Fruit fly (Drosophila melanogaster) whole organism, embryonic: Measurements from ENCODE around the gene Cip4.
A peak's percentile ranks its signal among the peaks of the same experiment; 100 is the strongest.

Experiments used
- ATbp ChIP-seq: fragments of 200-800 bp; sonication (Bioruptor generic); optimal IDR thresholded peaks from 2 replicates; lab custom pipeline; 2017; ENCODE audit warnings: missing biosample characterization, mild to moderate bottlenecking, missing genetic modification characterization, missing genetic modification reagents
- Blimp-1 ChIP-seq: fragments of 200-800 bp; sonication (Bioruptor generic); optimal IDR thresholded peaks from 3 replicates; lab custom pipeline; 2018; ENCODE audit warnings: missing biosample characterization, missing genetic modification characterization, mild to moderate bottlenecking, moderate library complexity, missing genetic modification reagents
- CG10147 ChIP-seq: fragments of 200-800 bp; sonication (Bioruptor generic); optimal IDR thresholded peaks from 2 replicates; lab custom pipeline; 2019; ENCODE audit warnings: missing biosample characterization, mild to moderate bottlenecking, missing genetic modification characterization, moderate library complexity
- CG10366 ChIP-seq: fragments of 200-800 bp; sonication (Bioruptor generic); IDR thresholded peaks from 2 replicates; pipeline ENCODE4 v1.3.6; 2022; ENCODE audit warnings: missing biosample characterization, missing genetic modification characterization
- CG10979 ChIP-seq: fragments of 200-800 bp; sonication (Bioruptor generic); optimal IDR thresholded peaks from 2 replicates; lab custom pipeline; 2018; ENCODE audit warnings: missing biosample characterization, mild to moderate bottlenecking, missing genetic modification characterization, moderate library complexity
- CG11085 ChIP-seq: fragments of 200-800 bp; sonication (Bioruptor generic); IDR thresholded peaks from 2 replicates; pipeline ENCODE4 v1.3.6; 2022; ENCODE audit warnings: missing biosample characterization, missing genetic modification characterization
- CG11504 ChIP-seq: fragments of 200-800 bp; sonication (Bioruptor generic); optimal IDR thresholded peaks from 3 replicates; lab custom pipeline; 2019; ENCODE audit warnings: missing biosample characterization, mild to moderate bottlenecking, missing genetic modification characterization, moderate library complexity
- CG11696 ChIP-seq: fragments of 200-800 bp; sonication (Bioruptor generic); IDR thresholded peaks from 2 replicates; pipeline ENCODE4 v1.3.6; 2022; ENCODE audit warnings: missing biosample characterization, missing genetic modification characterization
- CG12391 ChIP-seq: fragments of 200-800 bp; sonication (Bioruptor generic); optimal IDR thresholded peaks from 3 replicates; lab custom pipeline; 2018; ENCODE audit warnings: missing biosample characterization, mild to moderate bottlenecking, missing genetic modification characterization, moderate library complexity
- CG1529 ChIP-seq: fragments of 200-800 bp; sonication (Bioruptor generic); optimal IDR thresholded peaks from 3 replicates; lab custom pipeline; 2018; ENCODE audit warnings: missing biosample characterization, missing genetic modification characterization
- CG15601 ChIP-seq: fragments of 200-800 bp; sonication (Bioruptor generic); optimal IDR thresholded peaks from 3 replicates; lab custom pipeline; 2019; ENCODE audit warnings: missing biosample characterization, mild to moderate bottlenecking, missing genetic modification characterization, moderate library complexity
- CG17328 ChIP-seq: fragments of 200-800 bp; sonication (Bioruptor generic); IDR thresholded peaks from 2 replicates; pipeline ENCODE4 v1.3.6; 2022; ENCODE audit warnings: missing biosample characterization, missing genetic modification characterization
- CG17361 ChIP-seq: fragments of 200-800 bp; sonication (Bioruptor generic); IDR thresholded peaks from 3 replicates; pipeline ENCODE4 v1.3.6; 2022; ENCODE audit warnings: missing biosample characterization, missing genetic modification characterization
- CG18262 ChIP-seq: fragments of 200-800 bp; optimal IDR thresholded peaks from 3 replicates; lab custom pipeline; 2019; ENCODE audit warnings: missing biosample characterization, mild to moderate bottlenecking, missing genetic modification characterization, moderate library complexity
- CG18599 ChIP-seq: fragments of 200-800 bp; sonication (Bioruptor generic); optimal IDR thresholded peaks from 3 replicates; lab custom pipeline; 2017; ENCODE audit warnings: missing biosample characterization, missing genetic modification characterization, mild to moderate bottlenecking, moderate library complexity, missing genetic modification reagents
- CG2712 ChIP-seq: fragments of 200-800 bp; optimal IDR thresholded peaks from 3 replicates; lab custom pipeline; 2019; ENCODE audit warnings: missing biosample characterization, mild to moderate bottlenecking, missing genetic modification characterization, moderate library complexity
- CG2875 ChIP-seq: fragments of 200-800 bp; sonication (Bioruptor generic); optimal IDR thresholded peaks from 2 replicates; lab custom pipeline; 2017; ENCODE audit warnings: missing biosample characterization, mild to moderate bottlenecking, missing genetic modification characterization, missing genetic modification reagents
- CG43689 ChIP-seq: fragments of 200-800 bp; sonication (Bioruptor generic); IDR thresholded peaks from 2 replicates; pipeline ENCODE4 v1.3.6; 2022; ENCODE audit warnings: missing biosample characterization, missing genetic modification characterization
- CG4404 ChIP-seq: fragments of 200-800 bp; sonication (Bioruptor generic); IDR thresholded peaks from 2 replicates; pipeline ENCODE4 v1.3.6; 2022; ENCODE audit warnings: missing biosample characterization, missing genetic modification characterization
- CG6689 ChIP-seq: fragments of 200-800 bp; sonication (Bioruptor generic); IDR thresholded peaks from 2 replicates; pipeline ENCODE4 v1.3.6; 2022; ENCODE audit warnings: missing biosample characterization, missing genetic modification characterization
- CG7839 ChIP-seq: fragments of 200-800 bp; sonication (Bioruptor generic); optimal IDR thresholded peaks from 3 replicates; lab custom pipeline; 2018; ENCODE audit warnings: missing biosample characterization, mild to moderate bottlenecking, missing genetic modification characterization, moderate library complexity
- CG8924 ChIP-seq: fragments of 200-800 bp; optimal IDR thresholded peaks from 3 replicates; lab custom pipeline; 2019; ENCODE audit warnings: missing biosample characterization, mild to moderate bottlenecking, missing genetic modification characterization, moderate library complexity
- CG9797 ChIP-seq: fragments of 200-800 bp; sonication (Bioruptor generic); optimal IDR thresholded peaks from 3 replicates; lab custom pipeline; 2018; ENCODE audit warnings: missing biosample characterization, mild to moderate bottlenecking, missing genetic modification characterization
- Eip74EF ChIP-seq, 2 experiments: fragments of 200-800 bp in 1 of 2; fragments of >200 bp in 1 of 2; sonication (Bioruptor generic) in 1 of 2; optimal IDR thresholded peaks; 2 replicates each; lab custom pipeline; 2017 to 2019; ENCODE audit warnings: missing biosample characterization in 2 of 2, missing genetic modification characterization in 2 of 2, mild to moderate bottlenecking in 1 of 2, moderate library complexity in 1 of 2
- Gsc ChIP-seq: fragments of 200-800 bp; sonication (Bioruptor generic); IDR thresholded peaks from 2 replicates; pipeline ENCODE4 v1.3.6; 2022; ENCODE audit warnings: missing biosample characterization, missing genetic modification characterization
- H15 ChIP-seq: fragments of 200-800 bp; sonication (Bioruptor generic); IDR thresholded peaks from 3 replicates; pipeline ENCODE4 v1.3.6; 2022; ENCODE audit warnings: missing biosample characterization, missing genetic modification characterization
- HLH54F ChIP-seq: fragments of 200-800 bp; sonication (Bioruptor generic); optimal IDR thresholded peaks from 3 replicates; lab custom pipeline; 2016; ENCODE audit warnings: missing biosample characterization, missing genetic modification characterization
- Hr78 ChIP-seq, 2 experiments: fragments of 200-800 bp in 1 of 2; fragments of >200 bp in 1 of 2; sonication (Bioruptor generic) in 1 of 2; optimal IDR thresholded peaks; 2 replicates each; lab custom pipeline; 2017 to 2019; ENCODE audit warnings: missing biosample characterization in 2 of 2, missing genetic modification characterization in 2 of 2, mild to moderate bottlenecking in 1 of 2, moderate library complexity in 1 of 2
- Lhr ChIP-seq: fragments of 200-800 bp; sonication (Bioruptor generic); optimal IDR thresholded peaks from 3 replicates; lab custom pipeline; 2017; ENCODE audit warnings: mild to moderate bottlenecking, missing biosample characterization, missing genetic modification reagents, missing genetic modification characterization
- Nf-YB ChIP-seq: fragments of 200-800 bp; sonication (Bioruptor generic); optimal IDR thresholded peaks from 3 replicates; lab custom pipeline; 2019; ENCODE audit warnings: missing biosample characterization, mild to moderate bottlenecking, missing genetic modification characterization, moderate library complexity
- Rx ChIP-seq: fragments of 200-800 bp; sonication (Bioruptor generic); IDR thresholded peaks from 2 replicates; pipeline ENCODE4 v1.3.6; 2022; ENCODE audit warnings: missing biosample characterization, missing genetic modification characterization
- Xrp1 ChIP-seq: fragments of 200-800 bp; sonication (Bioruptor generic); IDR thresholded peaks from 2 replicates; pipeline ENCODE4 v1.3.6; 2022; ENCODE audit warnings: missing biosample characterization, missing genetic modification characterization
- bsh ChIP-seq, 2 experiments: fragments of 200-800 bp; sonication (Bioruptor generic); optimal IDR thresholded peaks; 2 replicates each; lab custom pipeline; 2017 to 2018; ENCODE audit warnings: mild to moderate bottlenecking in 2 of 2, missing biosample characterization in 2 of 2, missing genetic modification characterization in 2 of 2, moderate library complexity in 1 of 2
- cato ChIP-seq: fragments of 200-800 bp; sonication (Bioruptor generic); optimal IDR thresholded peaks from 2 replicates; lab custom pipeline; 2016; ENCODE audit warnings: missing biosample characterization, missing genetic modification characterization, borderline replicate concordance
- croc ChIP-seq: fragments of 200-800 bp; sonication (Bioruptor generic); conservative IDR thresholded peaks from 3 replicates; pipeline ENCODE4 v1.3.6; 2022; ENCODE audit warnings: missing biosample characterization, missing genetic modification characterization
- dmrt11E ChIP-seq: fragments of 200-800 bp; sonication (Bioruptor generic); optimal IDR thresholded peaks from 3 replicates; lab custom pipeline; 2018; ENCODE audit warnings: missing biosample characterization, mild to moderate bottlenecking, missing genetic modification characterization, moderate library complexity
- fd96Cb ChIP-seq: fragments of 200-800 bp; sonication (Bioruptor generic); optimal IDR thresholded peaks from 2 replicates; lab custom pipeline; 2018; ENCODE audit warnings: missing biosample characterization, mild to moderate bottlenecking, missing genetic modification characterization, moderate library complexity
- gsb-n ChIP-seq: fragments of 200-800 bp; sonication (Bioruptor generic); optimal IDR thresholded peaks from 3 replicates; lab custom pipeline; 2018; ENCODE audit warnings: missing biosample characterization, mild to moderate bottlenecking, missing genetic modification characterization
- oc ChIP-seq: fragments of 200-800 bp; sonication (Bioruptor generic); optimal IDR thresholded peaks from 2 replicates; lab custom pipeline; 2018; ENCODE audit warnings: missing biosample characterization, mild to moderate bottlenecking, missing genetic modification characterization, moderate library complexity
- otp ChIP-seq: fragments of 200-800 bp; sonication (Bioruptor generic); IDR thresholded peaks from 3 replicates; pipeline ENCODE4, ENCODE4 v1.3.6; 2022; ENCODE audit warnings: missing biosample characterization, missing genetic modification characterization
- phol ChIP-seq: fragments of 200-800 bp; sonication (Bioruptor generic); optimal IDR thresholded peaks from 3 replicates; lab custom pipeline; 2018; ENCODE audit warnings: missing biosample characterization, mild to moderate bottlenecking, missing genetic modification characterization, moderate library complexity
- prd ChIP-seq, 3 experiments: fragments of >200 bp in 2 of 3; fragments of 200-800 bp in 1 of 3; sonication (Bioruptor generic) in 1 of 3; optimal IDR thresholded peaks in 2 of 3; IDR thresholded peaks in 1 of 3; 2 replicates in 2 of 3; 3 replicates in 1 of 3; pipeline versions ENCODE4 v1.3.6 to Lab custom; 2017 to 2022; ENCODE audit warnings: missing biosample characterization in 1 of 3, missing genetic modification characterization in 1 of 3
- row ChIP-seq: fragments of 200-800 bp; sonication (Bioruptor generic); IDR thresholded peaks from 3 replicates; pipeline ENCODE4 v1.3.6; 2022; ENCODE audit warnings: missing biosample characterization, missing genetic modification characterization
- sens ChIP-seq: fragments of 200-800 bp; sonication (Bioruptor generic); peaks from one replicate; lab custom pipeline; 2016; ENCODE audit warnings: missing biosample characterization, missing genetic modification characterization
- so ChIP-seq: fragments of 200-800 bp; sonication (Bioruptor generic); IDR thresholded peaks from 3 replicates; pipeline ENCODE4 v1.3.6; 2022; ENCODE audit warnings: missing biosample characterization, missing genetic modification characterization
- usp ChIP-seq: fragments of >200 bp; optimal IDR thresholded peaks from 2 replicates; lab custom pipeline; 2017; ENCODE audit warnings: missing biosample characterization, missing genetic modification characterization
- vvl ChIP-seq: fragments of 200-800 bp; sonication (Bioruptor generic); IDR thresholded peaks from 2 replicates; pipeline ENCODE4 v1.3.6; 2022; ENCODE audit warnings: missing biosample characterization, missing genetic modification characterization
- zen2 ChIP-seq: fragments of 200-800 bp; sonication (Bioruptor generic); IDR thresholded peaks from 3 replicates; pipeline ENCODE4 v1.3.6; 2022; ENCODE audit warnings: missing biosample characterization, missing genetic modification characterization; ENCODE audit not compliant: partially characterized antibody
- zfh1 ChIP-seq: fragments of 200-800 bp; sonication (Bioruptor generic); IDR thresholded peaks from 3 replicates; pipeline ENCODE4 v1.3.6; 2022; ENCODE audit warnings: missing biosample characterization, missing genetic modification characterization

Gene Cip4

DNA sequence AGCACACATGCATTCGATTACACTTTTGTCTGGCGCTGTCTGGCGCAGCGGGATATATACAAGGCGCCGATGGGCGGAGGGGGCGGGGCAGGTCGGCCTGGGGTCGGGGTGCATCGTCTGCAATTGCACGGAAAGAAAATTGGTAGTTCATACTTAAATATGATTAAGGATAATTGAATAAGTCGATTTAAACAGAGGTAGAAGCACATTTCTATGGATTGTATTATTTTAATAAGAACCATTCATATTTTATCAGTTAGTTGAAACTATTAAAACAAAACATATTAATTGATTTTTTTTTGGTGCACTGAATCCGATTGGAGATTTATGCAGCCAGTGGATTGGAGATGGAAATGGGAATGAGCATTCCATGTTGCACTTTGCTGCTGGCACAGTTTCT lies 36.0 kb upstream of the Cip4 start (continued):
- TF ChIP-seq CG1529 (GFP tag; lab: Kevin White, UChicago) (peak; percentile 39), gsb-n (tag; lab: Kevin White, UChicago) (peak; percentile 52), zen2 (GFP tag; lab: Robert Waterston, UW) (no peak), CG43689 (no peak), CG12391 (peak; percentile 24), CG4404 (GFP tag; lab: Robert Waterston, UW) (no peak), phol (tag; lab: Kevin White, UChicago) (peak; percentile 34), CG7839 (tag; lab: Kevin White, UChicago) (peak; percentile 30), dmrt11E (tag; lab: Kevin White, UChicago) (peak; percentile 17), CG11085 (GFP tag; lab: Robert Waterston, UW) (no peak), vvl (GFP tag; lab: Robert Waterston, UW) (peak; percentile 42; the same call in 1 of the 2 replicates), croc (GFP tag; lab: Robert Waterston, UW) (peak; percentile 44; the same call in 2 of the 3 replicates), so (GFP tag; lab: Robert Waterston, UW) (no peak), otp (GFP tag; lab: Robert Waterston, UW) (0 out of 3 replicates have a peak, but pooled peaks have one; percentile 12), CG6689 (GFP tag; lab: Robert Waterston, UW) (peak; percentile 28; the same call in 1 of the 2 replicates), Xrp1 (GFP tag; lab: Robert Waterston, UW) (peak; percentile 74), Lhr (peak; percentile 3), Blimp-1 (GFP tag; lab: Kevin White, UChicago) (peak; percentile 58), CG9797 (no peak), CG17361 (GFP tag; lab: Robert Waterston, UW) (peak; percentile 29; the same call in 1 of the 3 replicates), usp (GFP tag; lab: Kevin White, UChicago) (no peak), cato (GFP tag; lab: Kevin White, UChicago) (no peak), oc (tag; lab: Kevin White, UChicago) (peak; percentile 35), HLH54F (GFP tag; lab: Kevin White, UChicago) (no peak), CG2875 (peak; percentile 34), CG10366 (GFP tag; lab: Robert Waterston, UW) (peak; percentile 34; the same call in 1 of the 2 replicates), CG15601 (tag; lab: Kevin White, UChicago) (peak; percentile 30), Gsc (GFP tag; lab: Robert Waterston, UW) (no peak), row (GFP tag; lab: Robert Waterston, UW) (peak; percentile 26; the same call in 1 of the 3 replicates), zfh1 (GFP tag; lab: Robert Waterston, UW) (peak; percentile 35; the same call in 1 of the 3 replicates), CG18599 (GFP tag; lab: Kevin White, UChicago) (no peak), bsh (GFP tag; optimal IDR thresholded peaks at IDR 0.05; lab: Kevin White, UChicago) (peak in 1 of 2 experiments; percentile 72), sens (GFP tag; lab: Kevin White, UChicago) (peak; percentile 87), CG18262 (tag; lab: Kevin White, UChicago) (peak; percentile 48), Eip74EF (GFP tag; optimal IDR thresholded peaks at IDR 0.05; lab: Kevin White, UChicago) (peak in 1 of 2 experiments; percentile 34), Hr78 (GFP tag; optimal IDR thresholded peaks at IDR 0.05; lab: Kevin White, UChicago) (peak in 1 of 2 experiments; percentile 6), Nf-YB (peak; percentile 24), ATbp (GFP tag; lab: Kevin White, UChicago) (peak; percentile 47), prd (optimal IDR thresholded peaks at IDR 0.05; lab: Kevin White, UChicago) (no peak), prd (GFP tag; IDR thresholded peaks at IDR 0.05; lab: Robert Waterston, UW) (peak; percentile 60; the same call in 2 of the 3 replicates), CG17328 (GFP tag; lab: Robert Waterston, UW) (peak; percentile 40; the same call in 1 of the 2 replicates), H15 (GFP tag; lab: Robert Waterston, UW) (no peak), CG11504 (tag; lab: Kevin White, UChicago) (peak; percentile 6), CG2712 (tag; lab: Kevin White, UChicago) (peak; percentile 46), CG11696 (GFP tag; lab: Robert Waterston, UW) (no peak), CG10147 (GFP tag; lab: Kevin White, UChicago) (no peak), Rx (GFP tag; lab: Robert Waterston, UW) (no peak), CG8924 (peak; percentile 6), fd96Cb (tag; lab: Kevin White, UChicago) (peak; percentile 31), CG10979 (peak; percentile 67)
